Fruit fly (Drosophila melanogaster): Measurements from ENCODE around the gene glec.

The glec gene

dm6 chr3R:21864992-21865391, 8.9 kb upstream of the glec start, which contains the start of gene lsn (continued):
- TF ChIP-seq Dll (GFP tag; IDR thresholded peaks at IDR 0.05; ENCODE audit: partially characterized antibody) (no peak), CG14710 (tag; optimal IDR thresholded peaks at IDR 0.05) (no peak), Taf1 (GFP tag; IDR thresholded peaks at IDR 0.05) (no peak), gfzf (GFP tag; optimal IDR thresholded peaks at IDR 0.05) (no peak), ci (GFP tag; IDR thresholded peaks at IDR 0.05) (peak; percentile 53; the same call in 2 of the 3 replicates), CG18476 (GFP tag; optimal IDR thresholded peaks at IDR 0.05) (no peak), CG14860 (GFP tag; IDR thresholded peaks at IDR 0.05; ENCODE audit: partially characterized antibody) (no peak), cad (GFP tag; optimal IDR thresholded peaks at IDR 0.05) (no peak), Side (GFP tag; optimal IDR thresholded peaks at IDR 0.05) (no peak), CG7556 (GFP tag; optimal IDR thresholded peaks at IDR 0.05) (peak; percentile 17), kay (GFP tag; optimal IDR thresholded peaks at IDR 0.05) (no peak), Hr3 (GFP tag; optimal IDR thresholded peaks at IDR 0.05) (no peak), nau (GFP tag; optimal IDR thresholded peaks at IDR 0.05) (peak; percentile 35), CG2875 (GFP tag; optimal IDR thresholded peaks at IDR 0.05) (peak; percentile 49), HLH3B (GFP tag; IDR thresholded peaks at IDR 0.05) (no peak), Dfd (GFP tag; optimal IDR thresholded peaks at IDR 0.05) (no peak), CG13775 (GFP tag; optimal IDR thresholded peaks at IDR 0.05) (no peak), gsb-n (tag; optimal IDR thresholded peaks at IDR 0.05) (peak; percentile 63), sna (GFP tag; IDR thresholded peaks at IDR 0.05; ENCODE audit: partially characterized antibody) (0 out of 2 replicates have a peak, but pooled peaks have one; percentile 20), ap (GFP tag; IDR thresholded peaks at IDR 0.05) (no peak), chinmo (GFP tag; IDR thresholded peaks at IDR 0.05; ENCODE audit: partially characterized antibody) (no peak), CG9727 (GFP tag; optimal IDR thresholded peaks at IDR 0.05) (no peak), CG5180 (GFP tag; optimal IDR thresholded peaks at IDR 0.05) (no peak), hbn (GFP tag; IDR thresholded peaks at IDR 0.05; ENCODE audit: partially characterized antibody) (no peak), CG7987 (GFP tag; optimal IDR thresholded peaks at IDR 0.05) (no peak), CG17568 (GFP tag; optimal IDR thresholded peaks at IDR 0.05) (peak; percentile 73), CHES-1-like (GFP tag; optimal IDR thresholded peaks at IDR 0.05) (no peak), h (optimal IDR thresholded peaks at IDR 0.05) (no peak), CG15514 (GFP tag; optimal IDR thresholded peaks at IDR 0.05) (peak; percentile 51), CG17359 (tag; optimal IDR thresholded peaks at IDR 0.05) (no peak), C15 (GFP tag; IDR thresholded peaks at IDR 0.05) (no peak), fd96Cb (tag; optimal IDR thresholded peaks at IDR 0.05) (no peak), run (tag; optimal IDR thresholded peaks at IDR 0.05) (no peak), CG13123 (GFP tag; optimal IDR thresholded peaks at IDR 0.05) (no peak), gem (tag; optimal IDR thresholded peaks at IDR 0.05) (peak; percentile 39), CG8765 (GFP tag; IDR thresholded peaks at IDR 0.05) (no peak), Ssrp (tag; optimal IDR thresholded peaks at IDR 0.05) (no peak), CG8089 (GFP tag; optimal IDR thresholded peaks at IDR 0.05) (no peak), CG3726 (GFP tag; IDR thresholded peaks at IDR 0.05) (no peak), Poxn (GFP tag; IDR thresholded peaks at IDR 0.05) (no peak), CG10274 (GFP tag; optimal IDR thresholded peaks at IDR 0.05) (no peak), Lhr (GFP tag; optimal IDR thresholded peaks at IDR 0.05) (peak; percentile 2), pum (GFP tag; optimal IDR thresholded peaks at IDR 0.05) (no peak), Gsc (GFP tag; IDR thresholded peaks at IDR 0.05) (no peak), Six4 (GFP tag; optimal IDR thresholded peaks at IDR 0.05) (no peak), usp (GFP tag; optimal IDR thresholded peaks at IDR 0.05) (no peak), trem (tag; optimal IDR thresholded peaks at IDR 0.05) (no peak), CG13296 (GFP tag; optimal IDR thresholded peaks at IDR 0.05) (peak; percentile 30), Nf-YA (GFP tag; IDR thresholded peaks at IDR 0.05) (no peak), E2f1 (GFP tag; IDR thresholded peaks at IDR 0.05) (no peak), tx (GFP tag; optimal IDR thresholded peaks at IDR 0.05) (no peak), Hr39 (optimal IDR thresholded peaks at IDR 0.05) (no peak)
